Fruit fly (Drosophila melanogaster) whole organism, embryonic: ENCODE data around the gene Usp8.
A peak's percentile ranks its signal among the peaks of the same experiment; 100 is the strongest.

Experiments used
- ATbp ChIP-seq: fragments of 200-800 bp; sonication (Bioruptor generic); optimal IDR thresholded peaks from 2 replicates; lab custom pipeline; 2017; ENCODE audit warnings: missing biosample characterization, mild to moderate bottlenecking, missing genetic modification characterization, missing genetic modification reagents
- Asciz ChIP-seq: fragments of 200-800 bp; sonication (Bioruptor generic); optimal IDR thresholded peaks from 2 replicates; lab custom pipeline; 2017; ENCODE audit warnings: missing biosample characterization, mild to moderate bottlenecking, missing genetic modification characterization, missing genetic modification reagents
- Bgb ChIP-seq: fragments of 200-800 bp; sonication (Bioruptor generic); IDR thresholded peaks from 2 replicates; pipeline ENCODE4 v1.3.6; 2022; ENCODE audit warnings: missing biosample characterization, missing genetic modification characterization; ENCODE audit not compliant: partially characterized antibody
- CG12391 ChIP-seq: fragments of 200-800 bp; sonication (Bioruptor generic); optimal IDR thresholded peaks from 3 replicates; lab custom pipeline; 2018; ENCODE audit warnings: missing biosample characterization, mild to moderate bottlenecking, missing genetic modification characterization, moderate library complexity
- CG1603 ChIP-seq: fragments of 200-800 bp; sonication (Bioruptor generic); optimal IDR thresholded peaks from 2 replicates; lab custom pipeline; 2019; ENCODE audit warnings: missing biosample characterization, mild to moderate bottlenecking, missing genetic modification characterization, moderate library complexity
- CG17385 ChIP-seq: fragments of 200-800 bp; sonication (Bioruptor generic); optimal IDR thresholded peaks from 3 replicates; lab custom pipeline; 2018; ENCODE audit warnings: missing biosample characterization, mild to moderate bottlenecking, missing genetic modification characterization
- CG2199 ChIP-seq: fragments of 200-800 bp; sonication (Bioruptor generic); IDR thresholded peaks from 3 replicates; pipeline ENCODE4 v1.3.6; 2022; ENCODE audit warnings: missing biosample characterization, missing genetic modification characterization
- CG3995 ChIP-seq: fragments of 200-800 bp; sonication (Bioruptor generic); optimal IDR thresholded peaks from 3 replicates; lab custom pipeline; 2016; ENCODE audit warnings: missing biosample characterization, missing genetic modification characterization
- CG4820 ChIP-seq: fragments of 200-800 bp; sonication (Bioruptor generic); optimal IDR thresholded peaks from 3 replicates; lab custom pipeline; 2016; ENCODE audit warnings: missing biosample characterization, missing genetic modification characterization
- CG6683 ChIP-seq: fragments of 200-800 bp; sonication (Bioruptor generic); optimal IDR thresholded peaks from 2 replicates; lab custom pipeline; 2017; ENCODE audit warnings: missing biosample characterization, mild to moderate bottlenecking, missing genetic modification characterization, missing genetic modification reagents
- CG7372 ChIP-seq: fragments of 200-800 bp; sonication (Bioruptor generic); IDR thresholded peaks from 2 replicates; pipeline ENCODE4 v1.3.6; 2022; ENCODE audit warnings: missing biosample characterization, missing genetic modification characterization
- CG7786 ChIP-seq: fragments of 200-800 bp; sonication (Bioruptor generic); optimal IDR thresholded peaks from 2 replicates; lab custom pipeline; 2016; ENCODE audit warnings: missing biosample characterization, missing genetic modification characterization
- CG8281 ChIP-seq: fragments of 200-800 bp; sonication (Bioruptor generic); optimal IDR thresholded peaks from 2 replicates; lab custom pipeline; 2018; ENCODE audit warnings: missing biosample characterization, mild to moderate bottlenecking, missing genetic modification characterization, moderate library complexity
- CG9817 ChIP-seq: fragments of 200-800 bp; sonication (Bioruptor generic); optimal IDR thresholded peaks from 2 replicates; lab custom pipeline; 2018; ENCODE audit warnings: missing biosample characterization, mild to moderate bottlenecking, missing genetic modification characterization, moderate library complexity
- CkIIα-i1 ChIP-seq: fragments of 200-800 bp; sonication (Bioruptor generic); IDR thresholded peaks from 2 replicates; pipeline ENCODE4 v1.3.6; 2022; ENCODE audit warnings: missing biosample characterization, missing genetic modification characterization
- E2f1 ChIP-seq: fragments of 200-800 bp; sonication (Bioruptor generic); IDR thresholded peaks from 2 replicates; pipeline ENCODE4 v1.3.6; 2022; ENCODE audit warnings: missing biosample characterization, missing genetic modification characterization
- Ets97D ChIP-seq: fragments of 200-800 bp; sonication (Bioruptor generic); optimal IDR thresholded peaks from 3 replicates; lab custom pipeline; 2016; ENCODE audit warnings: missing biosample characterization, missing genetic modification characterization
- Fer1 ChIP-seq: fragments of 200-800 bp; sonication (Bioruptor generic); optimal IDR thresholded peaks from 2 replicates; lab custom pipeline; 2017; ENCODE audit warnings: missing biosample characterization, mild to moderate bottlenecking, missing genetic modification characterization
- Fer2 ChIP-seq: fragments of 200-800 bp; sonication (Bioruptor generic); optimal IDR thresholded peaks from 2 replicates; lab custom pipeline; 2018; ENCODE audit warnings: missing biosample characterization, mild to moderate bottlenecking, missing genetic modification characterization, moderate library complexity
- Gug ChIP-seq: fragments of 200-800 bp; sonication (Bioruptor generic); IDR thresholded peaks from 4 replicates; pipeline ENCODE4 v1.3.6; 2022; ENCODE audit warnings: missing biosample characterization, missing genetic modification characterization
- HLH54F ChIP-seq: fragments of 200-800 bp; sonication (Bioruptor generic); optimal IDR thresholded peaks from 3 replicates; lab custom pipeline; 2016; ENCODE audit warnings: missing biosample characterization, missing genetic modification characterization
- Hand ChIP-seq: fragments of 200-800 bp; sonication (Bioruptor generic); optimal IDR thresholded peaks from 2 replicates; lab custom pipeline; 2017; ENCODE audit warnings: mild to moderate bottlenecking, missing biosample characterization, missing genetic modification reagents, missing genetic modification characterization
- Mrtf ChIP-seq: fragments of 200-800 bp; sonication (Bioruptor generic); IDR thresholded peaks from 3 replicates; pipeline ENCODE4 v1.3.6; 2022; ENCODE audit warnings: missing biosample characterization, missing genetic modification characterization
- Oli ChIP-seq: fragments of 200-800 bp; sonication (Bioruptor generic); optimal IDR thresholded peaks from 2 replicates; lab custom pipeline; 2018; ENCODE audit warnings: missing biosample characterization, mild to moderate bottlenecking, missing genetic modification characterization, moderate library complexity
- Sox100B ChIP-seq: fragments of 200-800 bp; sonication (Bioruptor generic); optimal IDR thresholded peaks from 3 replicates; lab custom pipeline; 2018; ENCODE audit warnings: missing biosample characterization, mild to moderate bottlenecking, missing genetic modification characterization
- Taf1 ChIP-seq: fragments of 200-800 bp; sonication (Bioruptor generic); IDR thresholded peaks from 2 replicates; pipeline ENCODE4 v1.3.6; 2022; ENCODE audit warnings: missing biosample characterization, missing genetic modification characterization
- Trl ChIP-seq, 3 experiments: fragments of >200 bp in 2 of 3; fragments of 200-800 bp in 1 of 3; sonication (Bioruptor generic) in 1 of 3; optimal IDR thresholded peaks; 2 replicates in 1 of 3; 3 replicates in 2 of 3; lab custom pipeline; 2016 to 2017; ENCODE audit warnings: missing biosample characterization in 1 of 3, missing genetic modification characterization in 1 of 3
- abd-A ChIP-seq: fragments of 200-800 bp; sonication (Bioruptor generic); optimal IDR thresholded peaks from 3 replicates; lab custom pipeline; 2019; ENCODE audit warnings: missing biosample characterization, mild to moderate bottlenecking, missing genetic modification characterization, moderate library complexity
- ase ChIP-seq: fragments of 200-800 bp; sonication (Bioruptor generic); IDR thresholded peaks from 3 replicates; pipeline ENCODE4 v1.3.6; 2022; ENCODE audit warnings: missing biosample characterization, missing genetic modification characterization
- cas ChIP-seq: fragments of 200-800 bp; sonication (Bioruptor generic); IDR thresholded peaks from 2 replicates; pipeline ENCODE4 v1.3.6; 2022; ENCODE audit warnings: missing biosample characterization, missing genetic modification characterization
- dan ChIP-seq: fragments of 200-800 bp; sonication (Bioruptor generic); IDR thresholded peaks from 2 replicates; pipeline ENCODE4 v1.3.6; 2022; ENCODE audit warnings: missing biosample characterization, missing genetic modification characterization
- emc ChIP-seq: fragments of 200-800 bp; sonication (Bioruptor generic); optimal IDR thresholded peaks from 2 replicates; lab custom pipeline; 2016; ENCODE audit warnings: missing biosample characterization, missing genetic modification characterization
- esg ChIP-seq: fragments of 200-800 bp; sonication (Bioruptor generic); conservative IDR thresholded peaks from 2 replicates; pipeline ENCODE4 v1.3.6; 2022; ENCODE audit warnings: missing biosample characterization, missing genetic modification characterization
- eyg ChIP-seq: fragments of 200-800 bp; sonication (Bioruptor generic); optimal IDR thresholded peaks from 3 replicates; lab custom pipeline; 2016; ENCODE audit warnings: missing biosample characterization, missing genetic modification characterization
- fd64A ChIP-seq: fragments of 200-800 bp; sonication (Bioruptor generic); optimal IDR thresholded peaks from 3 replicates; lab custom pipeline; 2018; ENCODE audit warnings: missing biosample characterization, mild to moderate bottlenecking, missing genetic modification characterization
- fd96Cb ChIP-seq: fragments of 200-800 bp; sonication (Bioruptor generic); optimal IDR thresholded peaks from 2 replicates; lab custom pipeline; 2018; ENCODE audit warnings: missing biosample characterization, mild to moderate bottlenecking, missing genetic modification characterization, moderate library complexity
- gro ChIP-seq: fragments of 200-800 bp; sonication (Bioruptor generic); optimal IDR thresholded peaks from 2 replicates; lab custom pipeline; 2016; ENCODE audit warnings: missing biosample characterization, missing genetic modification characterization
- lmd ChIP-seq: fragments of 200-800 bp; sonication (Bioruptor generic); IDR thresholded peaks from 2 replicates; pipeline ENCODE4 v1.3.6; 2022; ENCODE audit warnings: missing biosample characterization, missing genetic modification characterization
- lola ChIP-seq, 3 experiments: fragments of >200 bp in 2 of 3; fragments of 200-800 bp in 1 of 3; sonication (Bioruptor generic) in 1 of 3; optimal IDR thresholded peaks; 2 replicates each; lab custom pipeline; 2017 to 2019; ENCODE audit warnings: missing biosample characterization in 3 of 3, missing genetic modification characterization in 3 of 3, mild to moderate bottlenecking in 1 of 3, moderate library complexity in 1 of 3
- pho ChIP-seq: fragments of 200-800 bp; sonication (Bioruptor generic); optimal IDR thresholded peaks from 2 replicates; lab custom pipeline; 2016; ENCODE audit warnings: missing biosample characterization, missing genetic modification characterization
- pita ChIP-seq: fragments of 200-800 bp; sonication (Bioruptor generic); optimal IDR thresholded peaks from 2 replicates; lab custom pipeline; 2017; ENCODE audit warnings: missing biosample characterization, mild to moderate bottlenecking, missing genetic modification characterization
- pnt ChIP-seq: fragments of 200-800 bp; sonication (Bioruptor generic); optimal IDR thresholded peaks from 3 replicates; lab custom pipeline; 2016; ENCODE audit warnings: missing biosample characterization, missing genetic modification characterization
- slbo ChIP-seq: fragments of 200-800 bp; sonication (Bioruptor generic); IDR thresholded peaks from 2 replicates; pipeline ENCODE4 v1.3.6; 2022; ENCODE audit warnings: missing biosample characterization, missing genetic modification characterization
- so ChIP-seq: fragments of 200-800 bp; sonication (Bioruptor generic); IDR thresholded peaks from 3 replicates; pipeline ENCODE4 v1.3.6; 2022; ENCODE audit warnings: missing biosample characterization, missing genetic modification characterization
- trh ChIP-seq: fragments of 200-800 bp; sonication (Bioruptor generic); optimal IDR thresholded peaks from 2 replicates; lab custom pipeline; 2016; ENCODE audit warnings: missing biosample characterization, missing genetic modification characterization
- ttk ChIP-seq: fragments of 200-800 bp; sonication (Bioruptor generic); IDR thresholded peaks from 2 replicates; pipeline ENCODE4 v2.1.2; 2022; ENCODE audit warnings: missing biosample characterization, missing genetic modification characterization

Usp8 gene

DNA sequence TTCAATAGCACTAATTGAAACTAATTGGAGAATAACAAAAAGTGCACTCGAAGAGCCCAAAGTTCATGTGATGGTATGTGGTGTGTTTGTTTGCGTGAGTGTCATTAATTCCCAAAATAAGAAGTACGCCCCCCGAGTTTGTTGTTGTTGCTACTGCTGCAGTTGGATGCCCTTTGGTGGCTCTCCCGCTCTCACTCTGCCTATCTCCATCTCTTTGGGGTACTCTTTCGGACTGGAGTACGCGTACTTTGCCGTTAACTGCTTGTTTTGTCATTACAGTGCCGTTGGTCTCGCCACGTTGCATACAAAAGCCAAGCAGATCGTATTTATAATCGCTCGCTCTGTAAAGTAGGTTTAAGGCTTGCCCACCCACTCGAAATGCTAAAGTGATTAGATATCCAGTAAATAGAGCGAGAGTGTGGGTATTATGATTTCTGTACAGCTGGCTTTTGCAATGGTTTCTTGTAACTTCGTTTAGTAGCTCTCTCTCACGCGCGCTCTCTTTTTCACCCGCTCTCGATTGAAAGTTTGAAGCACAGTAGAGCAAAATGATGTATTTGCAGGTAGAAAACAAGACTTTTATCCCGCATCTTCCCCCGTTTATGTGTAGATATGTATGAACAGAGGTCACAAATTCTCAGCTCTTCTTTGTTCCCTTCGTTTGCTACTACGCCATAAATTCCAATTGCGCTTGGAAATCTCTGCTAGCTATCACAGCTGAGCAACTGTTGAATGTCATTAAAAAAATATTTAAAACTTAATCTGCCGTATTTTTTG is 21.9 kb upstream of the Usp8 start (continued):
- TF ChIP-seq ATbp (GFP tag; lab: Kevin White, UChicago) (peak; percentile 29), Bgb (GFP tag; lab: Robert Waterston, UW) (no peak), lmd (GFP tag; lab: Robert Waterston, UW) (peak; percentile 26; the same call in 1 of the 2 replicates), CG6683 (GFP tag; lab: Kevin White, UChicago) (no peak), HLH54F (no peak), Fer2 (tag; lab: Kevin White, UChicago) (no peak), Trl (optimal IDR thresholded peaks at IDR 0.05; lab: Kevin White, UChicago) (peak; percentile 75), Trl (GFP tag; optimal IDR thresholded peaks at IDR 0.05; lab: Kevin White, UChicago) (no peak), fd96Cb (tag; lab: Kevin White, UChicago) (peak; percentile 28), CkIIα-i1 (no peak), CG8281 (tag; lab: Kevin White, UChicago) (peak; percentile 10), Sox100B (GFP tag; lab: Kevin White, UChicago) (peak; percentile 25)
- TF ChIP-seq, all 482 proteins: peak for 144

DNA sequence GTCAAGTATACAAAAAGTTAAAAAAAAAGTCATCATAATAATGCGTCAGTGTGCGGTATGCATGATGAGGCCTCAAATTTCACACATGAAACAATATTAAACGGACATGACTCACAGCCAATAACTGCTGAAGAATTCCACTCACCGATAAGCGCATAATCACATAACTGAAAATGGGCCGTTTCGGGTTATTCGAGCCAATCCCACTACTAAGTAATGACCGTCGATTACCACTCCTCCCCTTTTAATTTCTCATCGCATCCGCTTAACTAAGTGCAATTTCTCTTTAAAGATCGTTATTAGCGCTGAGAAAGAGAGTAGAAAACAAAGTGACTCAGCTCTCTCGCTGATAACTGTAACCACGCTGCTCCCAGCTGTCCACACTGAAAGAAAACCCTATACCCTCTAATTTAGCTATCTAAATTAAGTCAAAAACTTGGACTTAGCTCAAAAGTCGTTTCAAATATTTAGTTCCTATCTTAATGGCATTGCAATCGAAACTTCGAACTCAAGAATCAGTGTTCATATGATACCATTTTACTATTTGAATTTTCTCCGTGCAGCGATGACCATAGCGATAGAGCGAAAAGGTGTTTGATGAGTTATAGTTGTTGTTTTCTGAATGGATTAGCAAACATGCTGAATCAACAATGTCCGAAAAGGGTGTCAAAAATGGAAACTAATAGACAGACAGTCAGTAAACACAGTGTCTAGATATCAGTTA is 21.2 kb upstream of the Usp8 start:
- TF ChIP-seq slbo (GFP tag; lab: Robert Waterston, UW) (peak; percentile 92), eyg (GFP tag; lab: Kevin White, UChicago) (peak; percentile 86), CG1603 (tag; lab: Kevin White, UChicago) (peak; percentile 93), CG12391 (tag; lab: Kevin White, UChicago) (peak; percentile 91), Taf1 (GFP tag; lab: Robert Waterston, UW) (peak; percentile 52), E2f1 (GFP tag; lab: Robert Waterston, UW) (peak; percentile 76), pnt (GFP tag; lab: Kevin White, UChicago) (peak; percentile 87), abd-A (tag; lab: Kevin White, UChicago) (no peak), so (GFP tag; lab: Robert Waterston, UW) (peak; percentile 83), CG7786 (GFP tag; lab: Kevin White, UChicago) (peak; percentile 91), CG4820 (GFP tag; lab: Kevin White, UChicago) (peak; percentile 81), cas (GFP tag; lab: Robert Waterston, UW) (peak; percentile 77), gro (GFP tag; lab: Kevin White, UChicago) (peak; percentile 94), ttk (GFP tag; lab: Robert Waterston, UW) (peak; percentile 75), CG3995 (GFP tag; lab: Kevin White, UChicago) (peak; percentile 39), Hand (GFP tag; lab: Kevin White, UChicago) (peak; percentile 77), fd64A (GFP tag; lab: Kevin White, UChicago) (peak; percentile 88), Fer1 (GFP tag; lab: Kevin White, UChicago) (peak; percentile 91), pita (GFP tag; lab: Kevin White, UChicago) (no peak), esg (GFP tag; lab: Robert Waterston, UW) (peak; percentile 84), lola (GFP tag; optimal IDR thresholded peaks at IDR 0.05; lab: Kevin White, UChicago) (peak in 1 of 3 experiments; percentile 73), trh (peak; percentile 68), dan (peak; percentile 47; the same call in 1 of the 2 replicates), Mrtf (GFP tag; lab: Robert Waterston, UW) (peak; percentile 82), Gug (GFP tag; lab: Robert Waterston, UW) (peak; percentile 72; the same call in 3 of the 4 replicates), Oli (tag; lab: Kevin White, UChicago) (peak; percentile 90), Asciz (GFP tag; lab: Kevin White, UChicago) (peak; percentile 81), CG7372 (GFP tag; lab: Robert Waterston, UW) (peak; percentile 69; the same call in 1 of the 2 replicates), Ets97D (GFP tag; lab: Kevin White, UChicago) (peak; percentile 68), ase (peak; percentile 86), CG2199 (GFP tag; lab: Robert Waterston, UW) (peak; percentile 70; the same call in 1 of the 3 replicates), emc (no peak), CG9817 (tag; lab: Kevin White, UChicago) (peak; percentile 74), pho (GFP tag; lab: Kevin White, UChicago) (peak; percentile 86), CG17385 (GFP tag; lab: Kevin White, UChicago) (peak; percentile 83)
